Fruit fly (Drosophila melanogaster): Measurements from ENCODE around the gene Reck.

Reck gene

dm6 chr3L:15011638-15012335 is 2.1 kb downstream of the Reck start (continued):
- TF ChIP-seq esn (GFP tag; optimal IDR thresholded peaks at IDR 0.05) = peak; percentile 71
- TF ChIP-seq Eip78C (GFP tag) = peak; percentile 94
- TF ChIP-seq vri (GFP tag; optimal IDR thresholded peaks at IDR 0.05) = no peak
- peak; percentile 41 for TF ChIP-seq Sox15 (GFP tag; optimal IDR thresholded peaks at IDR 0.05)
- TF ChIP-seq CG6808 (GFP tag; optimal IDR thresholded peaks at IDR 0.05) = peak; percentile 76
- peak; percentile 78 for TF ChIP-seq acj6 (GFP tag; optimal IDR thresholded peaks at IDR 0.05)
- TF ChIP-seq CG34406 (GFP tag; optimal IDR thresholded peaks at IDR 0.05) = peak; percentile 76
- peak; percentile 73 for TF ChIP-seq CG6276 (GFP tag; optimal IDR thresholded peaks at IDR 0.05)
- TF ChIP-seq OdsH (GFP tag; optimal IDR thresholded peaks at IDR 0.05) = peak; percentile 82
- no peak for TF ChIP-seq Hr38 (GFP tag; optimal IDR thresholded peaks at IDR 0.05)
- peak; percentile 78 for TF ChIP-seq achi (GFP tag; optimal IDR thresholded peaks at IDR 0.05)
- peak; percentile 66 for TF ChIP-seq CG3919 (GFP tag; optimal IDR thresholded peaks at IDR 0.05)
- peak; percentile 44; the same call in 1 of the 2 replicates for TF ChIP-seq CG11294 (GFP tag; IDR thresholded peaks at IDR 0.05)
- peak; percentile 74 for TF ChIP-seq CG8632 (GFP tag; optimal IDR thresholded peaks at IDR 0.05)
- no peak for TF ChIP-seq fd85E (GFP tag; optimal IDR thresholded peaks at IDR 0.05)
- TF ChIP-seq CG31627 (GFP tag; optimal IDR thresholded peaks at IDR 0.05) = peak; percentile 38
- peak; percentile 83 for TF ChIP-seq CG32006 (GFP tag; optimal IDR thresholded peaks at IDR 0.05)
- TF ChIP-seq CG16779 (tag; optimal IDR thresholded peaks at IDR 0.05) = peak; percentile 64
- TF ChIP-seq svp (GFP tag) = peak; percentile 67

- TF ChIP-seq CG6808 (GFP tag; optimal IDR thresholded peaks at IDR 0.05) (no peak), CG16779 (tag; optimal IDR thresholded peaks at IDR 0.05) (no peak), Eip93F (GFP tag; optimal IDR thresholded peaks at IDR 0.05) (no peak), esn (GFP tag; optimal IDR thresholded peaks at IDR 0.05) (no peak), Smox (GFP tag; optimal IDR thresholded peaks at IDR 0.05) (no peak), acj6 (GFP tag; optimal IDR thresholded peaks at IDR 0.05) (no peak), dsx (GFP tag; optimal IDR thresholded peaks at IDR 0.05; ENCODE audit: poor library complexity, severe bottlenecking) (no peak)
Measured at dm6 chr3L:15011142-15011541, 2.7 kb downstream of the Reck start.

dm6 chr3L:15010601-15011000 is 3.3 kb downstream of the Reck start:
- TF ChIP-seq salr (GFP tag; optimal IDR thresholded peaks at IDR 0.05) (no peak), Eip78C (GFP tag) (peak; percentile 27), CG6854 (GFP tag; optimal IDR thresholded peaks at IDR 0.05) (no peak), Blimp-1 (GFP tag; optimal IDR thresholded peaks at IDR 0.05) (peak; percentile 92)

- TF ChIP-seq Sox14 (GFP tag; optimal IDR thresholded peaks at IDR 0.05) = no peak
- peak; percentile 68 for TF ChIP-seq CG15336 (GFP tag; IDR thresholded peaks at IDR 0.05)
- no peak for TF ChIP-seq acj6 (GFP tag; optimal IDR thresholded peaks at IDR 0.05)
- TF ChIP-seq Eip78C (GFP tag) = peak; percentile 62
- TF ChIP-seq eg (GFP tag; IDR thresholded peaks at IDR 0.05) = peak; percentile 64; the same call in 2 of the 3 replicates
- peak; percentile 3 for TF ChIP-seq achi (GFP tag; optimal IDR thresholded peaks at IDR 0.05)
- peak; percentile 4 for TF ChIP-seq dac (GFP tag; optimal IDR thresholded peaks at IDR 0.05)
- no peak for TF ChIP-seq svp (GFP tag)
- peak; percentile 22 for TF ChIP-seq Hr4 (GFP tag; optimal IDR thresholded peaks at IDR 0.05)
- peak; percentile 37 for TF ChIP-seq CG32006 (GFP tag; optimal IDR thresholded peaks at IDR 0.05)
- peak; percentile 30 for TF ChIP-seq CG10631 (GFP tag; optimal IDR thresholded peaks at IDR 0.05)
- TF ChIP-seq CG34406 (GFP tag; optimal IDR thresholded peaks at IDR 0.05) = no peak
- TF ChIP-seq CG8119 (GFP tag; IDR thresholded peaks at IDR 0.05) = peak; percentile 30; the same call in 1 of the 3 replicates
- TF ChIP-seq OdsH (GFP tag; optimal IDR thresholded peaks at IDR 0.05) = peak; percentile 7
- TF ChIP-seq Gug (GFP tag; IDR thresholded peaks at IDR 0.05) = peak; percentile 43; the same call in 1 of the 2 replicates
- no peak for TF ChIP-seq Ets96B (tag; optimal IDR thresholded peaks at IDR 0.05)
- peak; percentile 49; the same call in 1 of the 3 replicates for TF ChIP-seq CG6163 (GFP tag; IDR thresholded peaks at IDR 0.05)
Measured at dm6 chr3L:15009681-15010080, 4.2 kb downstream of the Reck start.

All from whole organism, prepupa.